Fruit fly (Drosophila melanogaster) whole organism, embryonic: ENCODE data around the gene mAChR-B.

ENCODE experiments used
- Bdp1 ChIP-seq: fragments of 200-800 bp; sonication (Bioruptor generic); optimal IDR thresholded peaks from 3 replicates; lab custom pipeline; 2016; ENCODE audit warnings: missing biosample characterization, missing genetic modification characterization
- CG10267 ChIP-seq: fragments of 200-800 bp; sonication (Bioruptor generic); optimal IDR thresholded peaks from 2 replicates; lab custom pipeline; 2018; ENCODE audit warnings: missing biosample characterization, mild to moderate bottlenecking, missing genetic modification characterization, moderate library complexity
- CG10959 ChIP-seq: fragments of 200-800 bp; sonication (Bioruptor generic); IDR thresholded peaks from 2 replicates; pipeline ENCODE4 v1.3.6; 2022; ENCODE audit warnings: missing biosample characterization, missing genetic modification characterization
- CG11456 ChIP-seq: fragments of 200-800 bp; sonication (Bioruptor generic); IDR thresholded peaks from 3 replicates; pipeline ENCODE4 v1.3.6; 2022; ENCODE audit warnings: missing biosample characterization, missing genetic modification characterization
- CG12769 ChIP-seq: fragments of 200-800 bp; sonication (Bioruptor generic); optimal IDR thresholded peaks from 2 replicates; lab custom pipeline; 2019; ENCODE audit warnings: missing biosample characterization, mild to moderate bottlenecking, missing genetic modification characterization, moderate library complexity
- CG13296 ChIP-seq: fragments of 200-800 bp; sonication (Bioruptor generic); optimal IDR thresholded peaks from 3 replicates; lab custom pipeline; 2018; ENCODE audit warnings: missing biosample characterization, mild to moderate bottlenecking, missing genetic modification characterization
- CG1529 ChIP-seq: fragments of 200-800 bp; sonication (Bioruptor generic); optimal IDR thresholded peaks from 3 replicates; lab custom pipeline; 2018; ENCODE audit warnings: missing biosample characterization, missing genetic modification characterization
- CG15514 ChIP-seq: fragments of 200-800 bp; sonication (Bioruptor generic); optimal IDR thresholded peaks from 3 replicates; lab custom pipeline; 2017; ENCODE audit warnings: missing biosample characterization, missing genetic modification characterization, mild to moderate bottlenecking, moderate library complexity, missing genetic modification reagents
- CG15601 ChIP-seq: fragments of 200-800 bp; sonication (Bioruptor generic); optimal IDR thresholded peaks from 3 replicates; lab custom pipeline; 2019; ENCODE audit warnings: missing biosample characterization, mild to moderate bottlenecking, missing genetic modification characterization, moderate library complexity
- CG1647 ChIP-seq: fragments of 200-800 bp; sonication (Bioruptor generic); optimal IDR thresholded peaks from 3 replicates; lab custom pipeline; 2016; ENCODE audit warnings: missing biosample characterization, missing genetic modification characterization
- CG16813 ChIP-seq: fragments of 200-800 bp; sonication (Bioruptor generic); IDR thresholded peaks from 3 replicates; pipeline ENCODE4 v1.3.6; 2022; ENCODE audit warnings: missing biosample characterization, missing genetic modification characterization; ENCODE audit not compliant: partially characterized antibody
- CG18619 ChIP-seq: fragments of 200-800 bp; sonication (Bioruptor generic); optimal IDR thresholded peaks from 3 replicates; lab custom pipeline; 2017; ENCODE audit warnings: missing biosample characterization, mild to moderate bottlenecking, missing genetic modification characterization
- CG2120 ChIP-seq: fragments of 200-800 bp; sonication (Bioruptor generic); optimal IDR thresholded peaks from 3 replicates; lab custom pipeline; 2016; ENCODE audit warnings: missing biosample characterization, missing genetic modification characterization
- CG3065 ChIP-seq: fragments of 200-800 bp; sonication (Bioruptor generic); optimal IDR thresholded peaks from 2 replicates; lab custom pipeline; 2016; ENCODE audit warnings: missing biosample characterization, missing genetic modification characterization
- CG31224 ChIP-seq: fragments of 200-800 bp; sonication (Bioruptor generic); IDR thresholded peaks from 2 replicates; pipeline ENCODE4 v1.3.6; 2022; ENCODE audit warnings: missing biosample characterization, missing genetic modification characterization
- CG3847 ChIP-seq: fragments of 200-800 bp; sonication (Bioruptor generic); IDR thresholded peaks from 2 replicates; pipeline ENCODE4 v1.3.6; 2022; ENCODE audit warnings: missing biosample characterization, missing genetic modification characterization
- CG5245 ChIP-seq: fragments of 200-800 bp; sonication (Bioruptor generic); optimal IDR thresholded peaks from 3 replicates; lab custom pipeline; 2016; ENCODE audit warnings: missing biosample characterization, missing genetic modification characterization
- CG6683 ChIP-seq: fragments of 200-800 bp; sonication (Bioruptor generic); optimal IDR thresholded peaks from 2 replicates; lab custom pipeline; 2017; ENCODE audit warnings: missing biosample characterization, mild to moderate bottlenecking, missing genetic modification characterization, missing genetic modification reagents
- CG7839 ChIP-seq: fragments of 200-800 bp; sonication (Bioruptor generic); optimal IDR thresholded peaks from 3 replicates; lab custom pipeline; 2018; ENCODE audit warnings: missing biosample characterization, mild to moderate bottlenecking, missing genetic modification characterization, moderate library complexity
- CG8089 ChIP-seq: fragments of 200-800 bp; sonication (Bioruptor generic); optimal IDR thresholded peaks from 3 replicates; lab custom pipeline; 2016; ENCODE audit warnings: missing biosample characterization, missing genetic modification characterization
- CG8290 ChIP-seq, 3 experiments: fragments of 200-800 bp; sonication (Bioruptor generic); optimal IDR thresholded peaks; 2 replicates each; lab custom pipeline; 2016 to 2019; ENCODE audit warnings: missing biosample characterization in 3 of 3, missing genetic modification characterization in 3 of 3, mild to moderate bottlenecking in 2 of 3, moderate library complexity in 1 of 3
- CrebB ChIP-seq: fragments of 200-800 bp; sonication (Bioruptor generic); optimal IDR thresholded peaks from 3 replicates; lab custom pipeline; 2018; ENCODE audit warnings: missing biosample characterization, mild to moderate bottlenecking, missing genetic modification characterization
- D19B ChIP-seq: fragments of 200-800 bp; sonication (Bioruptor generic); optimal IDR thresholded peaks from 2 replicates; lab custom pipeline; 2017; ENCODE audit warnings: missing biosample characterization, mild to moderate bottlenecking, missing genetic modification characterization
- Dek ChIP-seq: fragments of 200-800 bp; sonication (Bioruptor generic); optimal IDR thresholded peaks from 3 replicates; lab custom pipeline; 2019; ENCODE audit warnings: missing biosample characterization, mild to moderate bottlenecking, missing genetic modification characterization, moderate library complexity
- Elba2 ChIP-seq: fragments of 200-800 bp; sonication (Bioruptor generic); optimal IDR thresholded peaks from 3 replicates; lab custom pipeline; 2016; ENCODE audit warnings: missing biosample characterization, missing genetic modification characterization
- Fer1 ChIP-seq: fragments of 200-800 bp; sonication (Bioruptor generic); optimal IDR thresholded peaks from 2 replicates; lab custom pipeline; 2017; ENCODE audit warnings: missing biosample characterization, mild to moderate bottlenecking, missing genetic modification characterization
- HLH4C ChIP-seq: fragments of 200-800 bp; sonication (Bioruptor generic); IDR thresholded peaks from 3 replicates; pipeline ENCODE4 v1.3.6; 2022; ENCODE audit warnings: missing biosample characterization, missing genetic modification characterization; ENCODE audit not compliant: partially characterized antibody
- HLHmδ ChIP-seq: fragments of 200-800 bp; sonication (Bioruptor generic); optimal IDR thresholded peaks from 2 replicates; lab custom pipeline; 2018; ENCODE audit warnings: missing biosample characterization, mild to moderate bottlenecking, missing genetic modification characterization, moderate library complexity
- Med ChIP-seq: fragments of 200-800 bp; sonication (Bioruptor generic); peaks from one replicate; lab custom pipeline; 2016; ENCODE audit warnings: missing biosample characterization, missing genetic modification characterization, mild to moderate bottlenecking, inconsistent platforms, moderate library complexity
- NFAT ChIP-seq: fragments of 200-800 bp; sonication (Bioruptor generic); IDR thresholded peaks from 2 replicates; pipeline ENCODE4 v1.3.6; 2022; ENCODE audit warnings: missing biosample characterization, missing genetic modification characterization
- Nf-YA ChIP-seq: fragments of 200-800 bp; sonication (Bioruptor generic); IDR thresholded peaks from 2 replicates; pipeline ENCODE4 v1.3.6; 2022; ENCODE audit warnings: missing biosample characterization, missing genetic modification characterization
- Nf-YB ChIP-seq: fragments of 200-800 bp; sonication (Bioruptor generic); optimal IDR thresholded peaks from 3 replicates; lab custom pipeline; 2019; ENCODE audit warnings: missing biosample characterization, mild to moderate bottlenecking, missing genetic modification characterization, moderate library complexity
- Opbp ChIP-seq: fragments of 200-800 bp; sonication (Bioruptor generic); IDR thresholded peaks from 3 replicates; pipeline ENCODE4 v1.3.6; 2022; ENCODE audit warnings: missing biosample characterization, missing genetic modification characterization; ENCODE audit not compliant: partially characterized antibody
- Pdp1 ChIP-seq, 2 experiments: fragments of 200-800 bp; sonication (Bioruptor generic); optimal IDR thresholded peaks; 3 replicates each; lab custom pipeline; 2016; ENCODE audit warnings: missing biosample characterization in 2 of 2, missing genetic modification characterization in 2 of 2, mild to moderate bottlenecking in 1 of 2, moderate library complexity in 1 of 2
- Six4 ChIP-seq: fragments of 200-800 bp; sonication (Bioruptor generic); optimal IDR thresholded peaks from 2 replicates; lab custom pipeline; 2016; ENCODE audit warnings: missing biosample characterization, missing genetic modification characterization
- bsh ChIP-seq, 2 experiments: fragments of 200-800 bp; sonication (Bioruptor generic); optimal IDR thresholded peaks; 2 replicates each; lab custom pipeline; 2017 to 2018; ENCODE audit warnings: mild to moderate bottlenecking in 2 of 2, missing biosample characterization in 2 of 2, missing genetic modification characterization in 2 of 2, moderate library complexity in 1 of 2
- chm ChIP-seq: fragments of 200-800 bp; sonication (Bioruptor generic); IDR thresholded peaks from 2 replicates; pipeline ENCODE4 v1.3.6; 2022; ENCODE audit warnings: missing biosample characterization, missing genetic modification characterization
- crol ChIP-seq: fragments of 200-800 bp; sonication (Bioruptor generic); IDR thresholded peaks from 2 replicates; pipeline ENCODE4 v1.3.6; 2022; ENCODE audit warnings: missing biosample characterization, missing genetic modification characterization
- cwo ChIP-seq: fragments of 200-800 bp; sonication (Bioruptor generic); optimal IDR thresholded peaks from 3 replicates; lab custom pipeline; 2017; ENCODE audit warnings: missing biosample characterization, missing genetic modification characterization, mild to moderate bottlenecking, moderate library complexity, missing genetic modification reagents
- dan ChIP-seq: fragments of 200-800 bp; sonication (Bioruptor generic); IDR thresholded peaks from 2 replicates; pipeline ENCODE4 v1.3.6; 2022; ENCODE audit warnings: missing biosample characterization, missing genetic modification characterization
- exex ChIP-seq: fragments of 200-800 bp; sonication (Bioruptor generic); optimal IDR thresholded peaks from 4 replicates; lab custom pipeline; 2018; ENCODE audit warnings: missing biosample characterization, mild to moderate bottlenecking, missing genetic modification characterization, moderate library complexity
- hkb ChIP-seq, 2 experiments: fragments of 200-800 bp in 1 of 2; fragments of >200 bp in 1 of 2; sonication (Bioruptor generic) in 1 of 2; IDR thresholded peaks in 1 of 2; optimal IDR thresholded peaks in 1 of 2; 2 replicates each; pipeline versions ENCODE4 v1.3.6 to Lab custom; 2017 to 2022; ENCODE audit warnings: missing biosample characterization in 1 of 2, missing genetic modification characterization in 1 of 2
- jigr1 ChIP-seq: fragments of 200-800 bp; sonication (Bioruptor generic); IDR thresholded peaks from 3 replicates; pipeline ENCODE4 v1.3.6; 2022; ENCODE audit warnings: missing biosample characterization, missing genetic modification characterization
- mld ChIP-seq: fragments of 200-800 bp; sonication (Bioruptor generic); IDR thresholded peaks from 3 replicates; pipeline ENCODE4 v1.3.6; 2022; ENCODE audit warnings: missing biosample characterization, missing genetic modification characterization; ENCODE audit not compliant: partially characterized antibody
- nerfin-1 ChIP-seq: fragments of 200-800 bp; sonication (Bioruptor generic); optimal IDR thresholded peaks from 3 replicates; lab custom pipeline; 2019; ENCODE audit warnings: missing biosample characterization, mild to moderate bottlenecking, missing genetic modification characterization, moderate library complexity
- nerfin-2 ChIP-seq: fragments of 200-800 bp; sonication (Bioruptor generic); IDR thresholded peaks from 2 replicates; pipeline ENCODE4 v1.3.6; 2022; ENCODE audit warnings: missing biosample characterization, missing genetic modification characterization; ENCODE audit not compliant: partially characterized antibody
- repo ChIP-seq: fragments of 200-800 bp; sonication (Bioruptor generic); optimal IDR thresholded peaks from 2 replicates; lab custom pipeline; 2016; ENCODE audit warnings: missing biosample characterization, missing genetic modification characterization
- seq ChIP-seq: fragments of 200-800 bp; sonication (Bioruptor generic); IDR thresholded peaks from 2 replicates; pipeline ENCODE4 v1.3.6; 2022; ENCODE audit warnings: missing biosample characterization, missing genetic modification characterization
- sug ChIP-seq: fragments of 200-800 bp; optimal IDR thresholded peaks from 2 replicates; lab custom pipeline; 2019; ENCODE audit warnings: missing biosample characterization, mild to moderate bottlenecking, missing genetic modification characterization, moderate library complexity

Gene mAChR-B

dm6 chr3R:8115205-8115604 is 56.1 kb downstream of the mAChR-B start (continued):
- TF ChIP-seq CG11456 (GFP tag; lab: Robert Waterston, UW), result no peak
- no peak for TF ChIP-seq CG8089 (GFP tag; lab: Kevin White, UChicago)
- TF ChIP-seq sug, result peak; percentile 70
- TF ChIP-seq Pdp1 (GFP tag; optimal IDR thresholded peaks at IDR 0.05; lab: Kevin White, UChicago), result peak in 1 of 2 experiments; percentile 19
- peak; percentile 36 for TF ChIP-seq CG2120 (GFP tag; lab: Kevin White, UChicago)
- peak; percentile 88 for TF ChIP-seq exex (tag; lab: Kevin White, UChicago)
- TF ChIP-seq CG18619 (GFP tag; lab: Kevin White, UChicago), result peak; percentile 46
- TF ChIP-seq CG6683 (GFP tag; lab: Kevin White, UChicago), result no peak
- no peak for TF ChIP-seq D19B (GFP tag; lab: Kevin White, UChicago)
- TF ChIP-seq CG3065 (GFP tag; lab: Kevin White, UChicago), result no peak
- peak; percentile 71 for TF ChIP-seq CrebB (tag; lab: Kevin White, UChicago)
- no peak for TF ChIP-seq repo
- no peak for TF ChIP-seq Nf-YB (GFP tag; lab: Kevin White, UChicago)
- no peak for TF ChIP-seq CG10267
- no peak for TF ChIP-seq CG31224 (GFP tag; lab: Robert Waterston, UW)
- TF ChIP-seq Nf-YA (GFP tag; lab: Robert Waterston, UW), result 0 out of 2 replicates have a peak, but pooled peaks have one; percentile 12
- TF ChIP-seq CG15601 (tag; lab: Kevin White, UChicago), result peak; percentile 32
- no peak for TF ChIP-seq CG3847 (GFP tag; lab: Robert Waterston, UW)
- TF ChIP-seq CG8290 (GFP tag; optimal IDR thresholded peaks at IDR 0.05; lab: Kevin White, UChicago), result no peak
- peak in 1 of 2 experiments; percentile 76 for TF ChIP-seq CG8290 (tag; optimal IDR thresholded peaks at IDR 0.05; lab: Kevin White, UChicago)
- no peak for TF ChIP-seq CG10959
- TF ChIP-seq CG16813, result no peak
- TF ChIP-seq nerfin-1 (tag; lab: Kevin White, UChicago), result no peak
- peak; percentile 42; the same call in 1 of the 2 replicates for TF ChIP-seq chm (GFP tag; lab: Robert Waterston, UW)
- no peak for TF ChIP-seq nerfin-2 (GFP tag; lab: Robert Waterston, UW)
- TF ChIP-seq CG7839 (tag; lab: Kevin White, UChicago), result no peak
- TF ChIP-seq CG1647 (GFP tag; lab: Kevin White, UChicago), result peak; percentile 13
- TF ChIP-seq CG15514 (GFP tag; lab: Kevin White, UChicago), result peak; percentile 63
- TF ChIP-seq HLHmδ, result no peak
- peak; percentile 18 for TF ChIP-seq Dek (tag; lab: Kevin White, UChicago)
- TF ChIP-seq CG5245 (GFP tag; lab: Kevin White, UChicago), result no peak
- no peak for TF ChIP-seq Opbp
- TF ChIP-seq seq (GFP tag; lab: Robert Waterston, UW), result peak; percentile 38; the same call in 1 of the 2 replicates
- TF ChIP-seq dan (GFP tag; lab: Robert Waterston, UW), result no peak
- no peak for TF ChIP-seq Six4 (GFP tag; lab: Kevin White, UChicago)
- TF ChIP-seq Bdp1 (GFP tag; lab: Kevin White, UChicago), result no peak
- no peak for TF ChIP-seq crol (GFP tag; lab: Robert Waterston, UW)
- peak; percentile 62 for TF ChIP-seq CG13296 (GFP tag; lab: Kevin White, UChicago)
- no peak for TF ChIP-seq hkb (optimal IDR thresholded peaks at IDR 0.05; lab: Kevin White, UChicago)
- 0 out of 2 replicates have a peak, but pooled peaks have one; percentile 31 for TF ChIP-seq hkb (GFP tag; IDR thresholded peaks at IDR 0.05; lab: Robert Waterston, UW)
- peak; percentile 61 for TF ChIP-seq cwo (GFP tag; lab: Kevin White, UChicago)
- no peak for TF ChIP-seq CG1529 (GFP tag; lab: Kevin White, UChicago)
- TF ChIP-seq mld (GFP tag; lab: Robert Waterston, UW), result no peak
- TF ChIP-seq CG12769 (tag; lab: Kevin White, UChicago), result peak; percentile 66
- TF ChIP-seq HLH4C, result no peak
- no peak for TF ChIP-seq Elba2 (GFP tag; lab: Kevin White, UChicago)
- no peak for TF ChIP-seq NFAT (GFP tag; lab: Robert Waterston, UW)
- peak; percentile 79 for TF ChIP-seq Med
- no peak for TF ChIP-seq jigr1 (GFP tag; lab: Robert Waterston, UW)
- TF ChIP-seq bsh (GFP tag; optimal IDR thresholded peaks at IDR 0.05; lab: Kevin White, UChicago), result peak in 1 of 2 experiments; percentile 11
- peak; percentile 85 for TF ChIP-seq Fer1
